Fruit fly (Drosophila melanogaster): ENCODE measurements around the gene Lip4.

The Lip4 gene

DNA sequence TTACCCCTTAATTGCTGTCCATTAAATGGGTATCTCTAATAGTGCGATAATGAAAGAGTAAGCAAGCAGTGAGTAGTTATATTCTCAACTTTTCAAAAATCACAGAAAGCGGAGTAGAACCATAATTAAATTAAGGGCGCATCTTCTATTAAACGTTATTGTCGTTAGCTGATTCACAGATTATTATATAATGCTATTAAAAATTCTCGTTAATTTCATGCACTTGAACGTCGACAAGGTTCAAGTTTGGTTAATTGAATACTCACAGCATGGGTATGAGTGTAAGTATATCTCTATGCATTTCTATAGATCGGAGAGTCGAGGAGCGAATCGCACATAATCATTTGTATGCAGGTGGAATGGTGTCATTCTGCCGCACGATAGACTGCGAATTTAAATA is 16.5 kb upstream of the Lip4 start:
- no peak for TF ChIP-seq Sox102F (GFP tag; optimal IDR thresholded peaks at IDR 0.05)
- no peak for TF ChIP-seq svp (GFP tag)
- TF ChIP-seq cyc (GFP tag; optimal IDR thresholded peaks at IDR 0.05), result no peak
- no peak for TF ChIP-seq net (GFP tag; optimal IDR thresholded peaks at IDR 0.05)
- peak; percentile 38 for TF ChIP-seq Eip78C (GFP tag)
- TF ChIP-seq fd59A (GFP tag; optimal IDR thresholded peaks at IDR 0.05), result no peak
- no peak for TF ChIP-seq CG9139 (GFP tag; optimal IDR thresholded peaks at IDR 0.05)
- no peak for TF ChIP-seq lz (GFP tag; optimal IDR thresholded peaks at IDR 0.05)

DNA sequence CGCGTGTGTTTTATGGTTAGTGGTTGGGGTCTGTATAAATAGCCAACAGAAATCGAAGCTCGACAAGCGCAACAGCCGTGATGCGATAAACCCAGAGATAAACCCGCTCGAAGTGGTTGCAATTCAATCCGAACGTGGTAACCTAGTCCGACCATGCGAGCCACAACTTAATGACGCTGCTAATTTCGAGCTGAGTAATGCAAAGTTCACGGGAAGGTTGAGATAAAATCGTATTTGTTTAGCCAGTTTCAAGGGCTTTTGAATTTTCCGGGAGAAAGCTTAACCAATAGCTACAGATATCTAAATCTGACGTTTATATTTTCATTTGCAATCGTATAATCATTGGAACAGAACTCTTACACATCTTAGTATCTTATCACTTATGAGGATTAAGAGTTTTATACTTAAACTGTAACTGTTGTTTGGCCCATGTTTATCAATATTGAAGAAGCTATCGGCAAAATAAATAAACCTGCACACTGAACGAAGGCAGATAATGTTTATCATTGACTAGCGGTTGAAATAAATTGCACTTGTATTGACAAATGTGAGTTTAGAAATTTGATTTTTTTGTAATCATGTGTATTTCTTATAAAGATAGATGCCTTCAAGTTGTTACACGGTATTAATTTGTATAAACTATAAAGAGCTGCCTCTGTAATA is 13.4 kb upstream of the Lip4 start:
- TF ChIP-seq CG8632 (GFP tag; optimal IDR thresholded peaks at IDR 0.05), result no peak
- peak; percentile 38 for TF ChIP-seq CG10669 (GFP tag; optimal IDR thresholded peaks at IDR 0.05)
- TF ChIP-seq spab (GFP tag; optimal IDR thresholded peaks at IDR 0.05), result no peak
- TF ChIP-seq Eip78C (GFP tag), result peak; percentile 55

DNA sequence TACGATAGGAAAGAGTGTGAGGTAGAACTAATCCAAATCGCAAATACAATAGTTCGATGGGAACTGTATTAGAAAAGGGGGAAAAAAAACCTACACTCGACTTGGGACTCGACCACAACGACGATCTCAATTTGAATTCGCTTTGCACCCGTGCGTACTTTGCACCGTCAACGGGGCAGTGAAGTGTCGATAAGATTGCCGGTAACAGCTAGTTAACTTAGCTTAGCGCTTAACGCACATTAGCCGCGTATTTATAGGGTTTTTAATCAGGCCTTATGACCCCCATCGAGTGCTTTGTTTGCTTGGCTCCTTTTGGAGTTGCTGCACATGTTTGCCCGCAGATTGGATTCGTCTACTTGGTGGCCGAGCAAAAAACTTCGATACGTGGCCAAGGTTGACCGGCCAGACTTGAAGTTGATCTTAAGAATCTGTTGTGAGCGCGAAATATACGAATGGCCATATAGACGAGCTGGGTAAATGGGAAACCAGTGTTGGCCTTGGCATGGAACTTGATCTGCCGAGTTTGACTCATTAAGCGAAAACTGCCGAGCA is 12.7 kb upstream of the Lip4 start:
- TF ChIP-seq CG11762 (GFP tag; optimal IDR thresholded peaks at IDR 0.05; ENCODE audit: insufficient read depth) (no peak), CG15336 (GFP tag; IDR thresholded peaks at IDR 0.05) (0 out of 2 replicates have a peak, but pooled peaks have one; percentile 14), CG3032 (tag; optimal IDR thresholded peaks at IDR 0.05) (no peak), CG7368 (GFP tag; optimal IDR thresholded peaks at IDR 0.05) (no peak), Hr4 (GFP tag; optimal IDR thresholded peaks at IDR 0.05) (no peak), eg (GFP tag; IDR thresholded peaks at IDR 0.05) (0 out of 3 replicates have a peak, but pooled peaks have one; percentile 20), cyc (GFP tag; optimal IDR thresholded peaks at IDR 0.05) (no peak), Blimp-1 (GFP tag; optimal IDR thresholded peaks at IDR 0.05) (no peak), CG31627 (GFP tag; optimal IDR thresholded peaks at IDR 0.05) (no peak), CG16779 (tag; optimal IDR thresholded peaks at IDR 0.05) (no peak), vri (GFP tag; optimal IDR thresholded peaks at IDR 0.05) (no peak), dac (GFP tag; optimal IDR thresholded peaks at IDR 0.05) (no peak), Ets21C (GFP tag; optimal IDR thresholded peaks at IDR 0.05) (no peak), Hr39 (GFP tag; optimal IDR thresholded peaks at IDR 0.05) (no peak), acj6 (GFP tag; optimal IDR thresholded peaks at IDR 0.05) (no peak), CG6808 (GFP tag; optimal IDR thresholded peaks at IDR 0.05) (peak; percentile 29), Hr38 (GFP tag; optimal IDR thresholded peaks at IDR 0.05) (no peak), fkh (GFP tag; optimal IDR thresholded peaks at IDR 0.05) (no peak), salr (GFP tag; optimal IDR thresholded peaks at IDR 0.05) (no peak), svp (GFP tag) (no peak), CG6276 (GFP tag; optimal IDR thresholded peaks at IDR 0.05) (peak; percentile 49), ss (GFP tag; optimal IDR thresholded peaks at IDR 0.05) (peak; percentile 1 to 32), CG8119 (GFP tag; IDR thresholded peaks at IDR 0.05) (0 out of 3 replicates have a peak, but pooled peaks have one; percentile 21), net (GFP tag; optimal IDR thresholded peaks at IDR 0.05) (peak; percentile 28)

DNA sequence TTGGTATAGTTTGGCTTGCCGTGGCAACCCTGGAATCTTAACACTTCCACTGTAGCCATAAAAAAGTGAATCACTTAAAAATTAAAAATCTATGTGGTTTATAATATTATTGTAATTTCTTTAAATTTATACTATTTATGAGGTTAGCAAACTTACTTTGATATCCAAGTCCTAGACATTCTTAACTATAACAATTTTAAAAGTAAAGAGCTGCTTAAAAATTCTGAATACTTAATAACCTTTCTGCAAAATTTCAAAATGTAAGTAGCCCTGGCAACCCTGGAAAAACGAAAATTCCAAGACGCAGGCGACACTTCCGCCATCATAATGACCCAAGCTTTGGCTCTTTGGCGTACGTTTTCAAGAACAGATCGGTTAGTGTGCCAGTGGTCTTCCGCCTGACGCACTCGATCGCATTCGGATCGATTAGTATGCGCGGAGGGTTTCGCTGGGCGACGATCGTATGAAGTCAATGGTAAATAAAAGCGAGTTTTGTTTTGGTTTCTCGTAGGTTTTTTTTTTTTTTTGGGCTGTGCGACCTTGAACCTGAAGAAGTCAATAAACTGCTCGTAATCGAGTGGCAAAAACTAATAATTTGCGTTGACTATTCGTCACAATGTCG is 11.7 kb upstream of the Lip4 start:
- TF ChIP-seq eg (GFP tag; IDR thresholded peaks at IDR 0.05) (no peak), Blimp-1 (GFP tag; optimal IDR thresholded peaks at IDR 0.05) (no peak), CG10669 (GFP tag; optimal IDR thresholded peaks at IDR 0.05) (no peak), CG6854 (GFP tag; optimal IDR thresholded peaks at IDR 0.05) (no peak), fd85E (GFP tag; optimal IDR thresholded peaks at IDR 0.05) (no peak), cyc (GFP tag; optimal IDR thresholded peaks at IDR 0.05) (no peak), CG8319 (GFP tag; optimal IDR thresholded peaks at IDR 0.05) (no peak), lz (GFP tag; optimal IDR thresholded peaks at IDR 0.05) (no peak), esn (GFP tag; optimal IDR thresholded peaks at IDR 0.05) (no peak)
